Fruit fly (Drosophila melanogaster) Kc167 (cell line): Measurements from ENCODE around the gene CG32295.

Experiments
- Myc ChIP-seq: fragments of >200 bp; optimal IDR thresholded peaks from 2 replicates; lab custom pipeline; 2017; ENCODE audit warnings: missing external identifiers
- Sin3A ChIP-seq: fragments of >200 bp; optimal IDR thresholded peaks from 2 replicates; lab custom pipeline; 2018; ENCODE audit warnings: missing external identifiers
- h ChIP-seq: fragments of >200 bp; optimal IDR thresholded peaks from 3 replicates; lab custom pipeline; 2018; ENCODE audit warnings: missing external identifiers
- insv ChIP-seq: fragments of >200 bp; optimal IDR thresholded peaks from 3 replicates; lab custom pipeline; 2018; ENCODE audit warnings: missing external identifiers
- psq ChIP-seq: fragments of >200 bp; optimal IDR thresholded peaks from 2 replicates; lab custom pipeline; 2017; ENCODE audit warnings: missing external identifiers
- ttk ChIP-seq: sonication (Bioruptor generic); optimal IDR thresholded peaks from 2 replicates; lab custom pipeline; 2017; ENCODE audit warnings: missing external identifiers

The CG32295 gene

DNA sequence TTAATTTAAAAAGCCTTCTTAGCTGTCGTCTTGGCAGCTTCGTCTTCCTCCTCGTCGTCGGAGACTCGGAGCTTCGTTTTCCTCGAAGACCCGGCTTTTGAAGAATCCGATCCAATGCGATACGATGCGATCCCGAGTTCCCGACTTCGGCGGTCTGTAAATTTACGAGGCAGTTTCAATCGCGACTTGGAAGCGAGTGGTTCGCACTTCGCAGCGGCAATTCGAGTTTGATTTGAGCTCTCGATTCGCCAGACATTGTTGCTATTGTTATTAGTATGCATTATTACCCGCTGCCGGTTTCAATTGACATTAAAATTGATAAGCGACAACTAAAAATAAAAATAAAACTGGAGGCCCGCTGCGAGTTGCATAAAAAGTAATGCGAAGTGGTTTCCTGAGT lies 38.1 kb downstream of the CG32295 start, which contains the start of gene CG1146:
Gene CG1146 (plus strand): TSS at position 171 of the 400 bp plus-strand sequence.
- TF ChIP-seq Myc (lab: Kevin White, UChicago) = no peak
- TF ChIP-seq Sin3A = no peak
- TF ChIP-seq h = no peak
- TF ChIP-seq ttk (lab: Kevin White, UChicago) = no peak
- TF ChIP-seq insv = no peak
- TF ChIP-seq psq = no peak

DNA sequence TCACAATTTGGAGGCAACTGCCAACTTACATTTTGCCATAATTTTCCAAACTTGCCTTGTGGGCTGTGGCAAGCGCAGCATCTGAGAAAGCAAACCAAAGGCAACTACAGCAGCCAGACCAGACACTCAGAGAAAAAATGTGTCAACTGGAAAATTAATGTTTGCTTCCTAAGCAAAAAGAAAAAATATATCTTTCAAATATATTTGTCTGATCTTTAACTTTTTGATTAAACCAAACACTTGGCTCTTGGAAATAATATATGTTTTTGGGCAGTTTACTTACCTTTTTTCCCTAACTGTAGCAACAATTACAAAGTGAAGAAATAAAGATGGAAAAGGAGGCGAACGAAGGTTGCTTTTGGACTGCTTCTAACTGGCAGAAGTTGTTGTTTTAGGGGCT lies 39.5 kb downstream of the CG32295 start:
- TF ChIP-seq ttk (lab: Kevin White, UChicago) = no peak
- TF ChIP-seq Myc (lab: Kevin White, UChicago) = no peak
- no peak for TF ChIP-seq Sin3A
- no peak for TF ChIP-seq psq
- no peak for TF ChIP-seq insv
- TF ChIP-seq h = no peak

DNA sequence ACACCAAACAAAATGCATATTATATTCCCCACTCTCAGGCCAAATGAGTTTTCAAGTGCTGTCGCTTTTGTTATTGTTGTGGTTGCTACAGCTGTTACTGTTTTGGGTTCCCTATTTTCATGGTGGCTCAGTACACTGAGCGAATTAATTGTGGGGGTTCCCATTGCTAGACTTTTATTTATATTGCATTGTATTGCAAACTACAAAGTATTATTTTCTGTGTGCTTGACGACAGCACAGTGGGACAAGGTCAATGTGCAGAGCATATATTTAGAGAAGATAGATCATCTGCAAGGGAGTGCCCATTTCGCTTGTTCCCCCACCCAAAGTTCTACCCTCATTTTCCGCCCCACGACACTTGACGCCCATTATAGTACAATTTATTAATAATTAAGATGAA lies 40.3 kb downstream of the CG32295 start:
- no peak for TF ChIP-seq h
- TF ChIP-seq ttk (lab: Kevin White, UChicago) = no peak
- no peak for TF ChIP-seq Myc (lab: Kevin White, UChicago)
- TF ChIP-seq Sin3A = no peak
- no peak for TF ChIP-seq psq
- TF ChIP-seq insv = no peak

DNA sequence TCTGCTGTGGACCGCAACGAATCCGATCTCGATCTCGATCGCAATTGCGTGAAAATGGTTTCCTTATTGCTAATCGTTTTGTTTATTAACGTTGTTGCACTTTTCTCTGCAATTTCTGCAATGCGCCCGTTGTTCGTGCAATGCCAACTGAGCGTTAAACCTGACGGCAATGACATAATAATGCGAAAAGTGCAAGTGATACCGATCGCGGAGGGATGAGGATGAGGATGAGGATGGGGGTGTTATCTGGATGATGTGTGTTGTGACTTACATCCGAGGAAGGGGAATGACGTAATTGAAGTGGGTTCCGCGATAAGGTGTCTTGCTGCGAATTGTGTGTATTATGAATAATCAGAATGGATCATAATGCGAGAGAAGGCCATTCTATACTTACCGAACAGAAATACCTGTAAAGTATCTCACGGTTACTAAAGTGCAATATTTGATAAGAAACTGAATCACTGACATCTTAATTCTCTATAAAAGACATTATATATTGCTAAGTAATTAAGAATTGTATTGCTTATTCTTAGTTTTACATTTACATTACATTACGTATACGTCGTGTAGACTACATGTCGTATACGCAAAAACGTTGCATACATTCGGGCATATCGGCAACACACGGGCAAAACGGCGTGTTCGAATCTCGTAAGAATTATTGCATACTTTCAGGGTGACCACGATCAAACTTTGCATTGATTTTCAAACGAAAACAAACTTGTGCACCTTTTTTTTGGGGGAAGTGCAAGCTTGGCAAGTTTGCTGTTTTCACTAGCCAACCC lies 41.2 kb downstream of the CG32295 start:
- TF ChIP-seq psq (no peak), Sin3A (no peak), Myc (lab: Kevin White, UChicago) (no peak), ttk (lab: Kevin White, UChicago) (no peak), insv (no peak), h (no peak)

DNA sequence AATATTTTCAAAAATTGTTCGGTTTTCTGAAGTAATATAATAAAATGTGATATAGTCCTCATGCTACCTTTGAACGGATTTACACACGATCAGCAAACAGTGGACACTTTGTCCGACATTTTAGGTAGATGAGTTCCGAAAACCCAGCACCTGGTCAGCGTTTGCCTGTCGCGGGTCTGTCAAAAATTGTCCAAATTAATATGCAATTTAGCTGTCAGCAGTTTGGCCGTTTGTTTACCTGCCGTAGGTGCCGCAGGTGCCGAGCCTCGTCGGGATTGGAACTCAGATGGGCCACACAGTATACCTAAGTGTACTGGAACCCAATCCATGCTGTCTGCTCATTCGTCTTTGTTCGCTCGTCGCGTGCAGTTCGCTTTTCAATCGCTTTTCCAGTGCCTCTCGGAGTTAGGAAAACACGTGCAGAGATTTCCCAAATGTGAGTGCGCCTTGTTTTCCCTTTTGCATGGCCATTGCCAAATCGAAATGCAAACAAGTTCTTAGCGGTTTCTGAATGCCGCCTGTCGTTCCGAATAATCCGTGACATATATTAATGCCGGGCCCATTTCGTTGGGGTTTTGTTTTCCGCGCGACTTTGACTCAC lies 43.7 kb downstream of the CG32295 start:
- TF ChIP-seq Sin3A (no peak), ttk (lab: Kevin White, UChicago) (no peak), h (no peak), insv (no peak), Myc (lab: Kevin White, UChicago) (no peak), psq (no peak)

DNA sequence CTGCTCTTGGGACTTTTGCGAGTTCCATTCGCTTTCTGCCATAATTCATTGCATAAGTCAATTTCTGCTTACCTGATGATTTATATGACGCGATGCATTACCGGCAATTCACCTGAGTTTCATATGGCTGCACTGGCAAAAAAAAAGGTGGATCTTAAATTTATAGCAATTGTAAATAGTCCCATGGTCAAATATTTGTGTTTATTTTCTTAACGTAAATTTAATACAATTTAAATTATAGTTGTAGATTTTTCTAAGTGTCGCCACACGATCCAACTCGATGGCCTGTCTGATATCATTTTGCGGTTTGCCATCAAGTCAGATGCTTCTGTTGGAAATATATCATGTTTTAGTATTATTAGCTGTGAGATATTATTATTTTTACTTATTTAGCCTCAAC lies 45.3 kb downstream of the CG32295 start:
- TF ChIP-seq ttk (lab: Kevin White, UChicago) (no peak), psq (no peak), insv (no peak), Sin3A (no peak), h (no peak), Myc (lab: Kevin White, UChicago) (no peak)

DNA sequence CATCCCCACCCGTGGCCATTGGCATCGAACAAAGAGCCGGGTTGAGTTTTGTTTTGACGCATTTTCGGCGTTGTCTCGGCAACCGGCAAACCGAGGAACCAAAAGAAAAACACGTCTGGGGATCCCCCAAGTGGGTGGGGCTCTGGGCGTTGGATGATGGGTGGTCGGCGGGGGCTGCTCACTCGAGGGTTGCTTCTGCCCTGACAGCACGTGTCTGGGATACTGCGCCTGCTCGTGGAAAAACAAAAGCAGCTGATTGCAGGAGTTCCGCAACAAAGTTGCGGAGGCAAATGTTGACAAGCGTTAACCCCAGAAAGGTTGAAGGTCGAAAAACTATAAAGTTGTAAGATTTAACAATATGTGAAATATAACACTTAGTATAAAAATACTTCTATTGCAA lies 46.3 kb downstream of the CG32295 start:
- TF ChIP-seq Myc (lab: Kevin White, UChicago) (no peak), insv (no peak), h (no peak), Sin3A (no peak), psq (no peak), ttk (lab: Kevin White, UChicago) (no peak)

DNA sequence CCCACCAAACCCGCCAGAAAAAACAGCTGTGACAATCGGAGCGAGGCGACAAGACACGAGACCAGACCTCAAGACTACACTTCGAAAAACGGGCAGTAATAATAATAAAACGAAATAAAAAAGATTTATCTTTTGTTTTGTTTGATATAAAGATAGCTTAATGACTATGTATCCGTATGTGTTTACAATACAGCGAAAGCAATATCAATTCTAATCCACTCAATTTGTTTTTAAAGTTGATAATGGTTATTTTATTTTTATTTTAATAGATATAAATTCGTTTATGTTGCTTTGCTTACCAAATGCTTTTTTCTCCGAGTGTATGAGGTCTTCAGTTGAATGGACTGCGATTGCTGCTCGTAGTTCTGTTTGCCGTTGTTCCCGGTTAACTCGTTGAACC lies 47.5 kb downstream of the CG32295 start:
- no peak for TF ChIP-seq insv
- TF ChIP-seq Myc (lab: Kevin White, UChicago) = no peak
- TF ChIP-seq psq = no peak
- no peak for TF ChIP-seq h
- no peak for TF ChIP-seq Sin3A
- no peak for TF ChIP-seq ttk (lab: Kevin White, UChicago)

DNA sequence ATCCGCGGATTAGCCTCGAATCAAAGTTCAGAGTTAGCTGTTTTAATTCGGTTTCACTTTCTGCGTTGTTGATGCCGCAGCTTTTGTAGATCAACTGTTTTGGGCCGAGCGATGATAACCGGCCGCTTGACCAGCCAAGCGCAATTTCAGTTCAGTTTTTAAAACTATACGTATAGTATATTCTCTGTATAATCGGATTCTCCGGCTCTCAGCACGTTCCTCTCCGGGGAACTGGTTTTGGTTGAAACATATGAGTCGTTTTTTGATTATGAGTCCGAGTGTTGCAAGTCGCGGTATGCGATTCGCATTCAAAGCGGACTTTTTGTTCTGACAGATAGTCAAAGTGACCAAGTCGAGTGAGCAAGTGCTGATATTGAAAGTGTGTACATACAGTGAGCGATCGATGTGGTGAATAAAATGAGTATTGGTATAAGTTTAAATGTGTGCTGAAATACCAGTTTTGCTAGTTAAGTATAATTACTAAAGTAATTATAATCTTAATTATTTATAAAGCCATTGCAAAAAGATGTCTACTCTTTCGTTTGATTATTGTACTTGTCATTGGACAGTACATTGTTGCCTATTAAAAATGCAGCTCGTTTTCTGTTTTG lies 48.3 kb downstream of the CG32295 start, which contains the start of gene Cyp4d20:
Gene Cyp4d20 (minus strand): TSS at position 100 of the 611 bp plus-strand sequence.
- no peak for TF ChIP-seq h
- TF ChIP-seq Myc (lab: Kevin White, UChicago) = no peak
- TF ChIP-seq ttk (lab: Kevin White, UChicago) = no peak
- TF ChIP-seq psq = no peak
- no peak for TF ChIP-seq Sin3A
- no peak for TF ChIP-seq insv

DNA sequence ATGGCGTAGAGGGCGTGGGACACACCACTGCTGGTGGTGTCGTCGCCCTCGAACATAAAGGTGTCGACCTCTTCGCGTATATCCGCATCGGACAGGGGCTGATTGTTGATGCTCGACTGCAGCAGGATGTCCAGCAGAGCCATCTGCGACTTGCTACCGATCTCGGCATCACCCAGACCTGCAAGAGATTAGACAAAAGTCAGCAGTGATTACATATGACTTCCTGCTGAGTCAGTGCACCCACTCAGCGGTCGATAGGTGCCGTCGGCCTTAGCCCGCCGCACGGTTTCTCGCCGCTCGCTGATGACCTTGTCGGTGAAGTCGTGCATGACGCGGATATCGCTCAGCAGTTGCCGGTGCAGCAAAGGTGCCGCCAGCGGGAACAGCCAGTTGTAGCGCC lies 49.8 kb downstream of the CG32295 start:
- TF ChIP-seq h (no peak), ttk (lab: Kevin White, UChicago) (no peak), Sin3A (no peak), Myc (lab: Kevin White, UChicago) (no peak), psq (no peak), insv (no peak)
